Fruit fly (Drosophila melanogaster): ENCODE measurements around the gene CG13887.

CG13887 gene

DNA sequence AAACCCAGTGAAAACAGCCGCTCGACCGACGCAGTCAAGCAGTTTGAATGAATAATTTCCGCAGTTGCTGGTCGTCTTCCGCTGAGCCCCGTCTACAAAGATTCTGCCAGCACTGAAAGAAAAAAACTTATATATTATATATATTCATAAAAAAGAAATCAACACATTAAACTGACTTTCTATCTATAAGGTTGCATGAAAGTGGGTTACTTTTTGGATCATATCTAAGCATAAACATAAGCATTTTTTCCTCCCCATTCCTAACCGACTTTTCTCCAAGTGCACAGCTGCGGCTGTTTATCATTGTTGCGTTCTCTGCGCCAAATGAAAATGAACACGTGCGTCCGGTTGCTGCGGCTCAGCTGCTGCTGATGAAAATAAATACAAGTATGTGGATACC, 17.3 kb upstream of the CG13887 start (continued):
- TF ChIP-seq prd (optimal IDR thresholded peaks at IDR 0.05) (no peak), prd (GFP tag; IDR thresholded peaks at IDR 0.05) (peak; percentile 84), NK7.1 (GFP tag; optimal IDR thresholded peaks at IDR 0.05) (no peak), CG11398 (GFP tag; optimal IDR thresholded peaks at IDR 0.05) (peak; percentile 0), al (GFP tag; IDR thresholded peaks at IDR 0.05) (peak; percentile 38), peb (GFP tag; IDR thresholded peaks at IDR 0.05) (peak; percentile 40; the same call in 1 of the 2 replicates), CG17829 (tag; optimal IDR thresholded peaks at IDR 0.05) (peak; percentile 69), exex (tag; optimal IDR thresholded peaks at IDR 0.05) (no peak), Bdp1 (GFP tag; optimal IDR thresholded peaks at IDR 0.05) (no peak), CG31365 (tag; optimal IDR thresholded peaks at IDR 0.05) (no peak), hbn (GFP tag; IDR thresholded peaks at IDR 0.05; ENCODE audit: partially characterized antibody) (no peak), Lpt (GFP tag; optimal IDR thresholded peaks at IDR 0.05) (no peak), MTF-1 (GFP tag; optimal IDR thresholded peaks at IDR 0.05; ENCODE audit: borderline replicate concordance) (peak; percentile 19), Drgx (GFP tag; IDR thresholded peaks at IDR 0.05) (peak; percentile 90), mam (GFP tag; optimal IDR thresholded peaks at IDR 0.05) (peak; percentile 19), CG1529 (GFP tag; optimal IDR thresholded peaks at IDR 0.05) (peak; percentile 60), ewg (GFP tag; optimal IDR thresholded peaks at IDR 0.05) (peak; percentile 64), mirr (GFP tag; optimal IDR thresholded peaks at IDR 0.05) (no peak), Atf3 (GFP tag; optimal IDR thresholded peaks at IDR 0.05) (no peak), gt (GFP tag; IDR thresholded peaks at IDR 0.05) (0 out of 2 replicates have a peak, but pooled peaks have one; percentile 15), fd64A (GFP tag; optimal IDR thresholded peaks at IDR 0.05) (no peak), CG2116 (GFP tag; optimal IDR thresholded peaks at IDR 0.05) (peak; percentile 6), CG18619 (GFP tag; optimal IDR thresholded peaks at IDR 0.05) (peak; percentile 48), B-H2 (GFP tag; optimal IDR thresholded peaks at IDR 0.05) (no peak), dpn (GFP tag; optimal IDR thresholded peaks at IDR 0.05) (peak; percentile 50 to 67), CG34224 (GFP tag; IDR thresholded peaks at IDR 0.05; ENCODE audit: partially characterized antibody) (no peak), Side (GFP tag; optimal IDR thresholded peaks at IDR 0.05) (no peak), CG31224 (GFP tag; IDR thresholded peaks at IDR 0.05) (peak; percentile 58), en (GFP tag; optimal IDR thresholded peaks at IDR 0.05) (no peak), CG42726 (GFP tag; IDR thresholded peaks at IDR 0.05; ENCODE audit: partially characterized antibody) (no peak), slp2 (GFP tag; optimal IDR thresholded peaks at IDR 0.05) (no peak), Vsx1 (GFP tag; optimal IDR thresholded peaks at IDR 0.05) (peak; percentile 13), CG4730 (GFP tag; IDR thresholded peaks at IDR 0.05) (peak; percentile 63), CG12071 (GFP tag; optimal IDR thresholded peaks at IDR 0.05) (peak; percentile 12), CHES-1-like (GFP tag; optimal IDR thresholded peaks at IDR 0.05) (no peak), bbx (GFP tag; IDR thresholded peaks at IDR 0.05; ENCODE audit: partially characterized antibody) (no peak), Sin3A (optimal IDR thresholded peaks at IDR 0.05) (no peak), oc (tag; optimal IDR thresholded peaks at IDR 0.05) (peak; percentile 48), tx (GFP tag; optimal IDR thresholded peaks at IDR 0.05) (no peak), pum (GFP tag; optimal IDR thresholded peaks at IDR 0.05) (no peak), CG7839 (tag; optimal IDR thresholded peaks at IDR 0.05) (peak; percentile 78), HLH54F (GFP tag; optimal IDR thresholded peaks at IDR 0.05) (peak; percentile 14), Doc3 (GFP tag; IDR thresholded peaks at IDR 0.05; ENCODE audit: partially characterized antibody) (no peak), Ets97D (GFP tag; optimal IDR thresholded peaks at IDR 0.05) (no peak), Opbp (GFP tag; IDR thresholded peaks at IDR 0.05; ENCODE audit: partially characterized antibody) (no peak), Hr51 (GFP tag; optimal IDR thresholded peaks at IDR 0.05) (peak; percentile 22 to 83), crol (GFP tag; IDR thresholded peaks at IDR 0.05) (no peak), CG10209 (GFP tag; optimal IDR thresholded peaks at IDR 0.05) (peak; percentile 58), CG8924 (tag; optimal IDR thresholded peaks at IDR 0.05) (peak; percentile 63), Ptx1 (GFP tag; IDR thresholded peaks at IDR 0.05) (peak; percentile 79), CG31441 (GFP tag; IDR thresholded peaks at IDR 0.05) (peak; percentile 86), CG14667 (GFP tag; IDR thresholded peaks at IDR 0.05) (no peak; the same call in 1 of the 2 replicates)
